Worm (Caenorhabditis elegans): ENCODE results near the gene fbxl-4.
A peak's percentile ranks its signal among the peaks of the same experiment; 100 is the strongest.

The fbxl-4 gene

ce11 chrX:6641509-6641908 is 52.9 kb downstream of the fbxl-4 start:
- TF ChIP-seq ceh-79 (tag; optimal IDR thresholded peaks at IDR 0.05) (no peak), nhr-80 (tag; optimal IDR thresholded peaks at IDR 0.05) (peak; percentile 33)

DNA sequence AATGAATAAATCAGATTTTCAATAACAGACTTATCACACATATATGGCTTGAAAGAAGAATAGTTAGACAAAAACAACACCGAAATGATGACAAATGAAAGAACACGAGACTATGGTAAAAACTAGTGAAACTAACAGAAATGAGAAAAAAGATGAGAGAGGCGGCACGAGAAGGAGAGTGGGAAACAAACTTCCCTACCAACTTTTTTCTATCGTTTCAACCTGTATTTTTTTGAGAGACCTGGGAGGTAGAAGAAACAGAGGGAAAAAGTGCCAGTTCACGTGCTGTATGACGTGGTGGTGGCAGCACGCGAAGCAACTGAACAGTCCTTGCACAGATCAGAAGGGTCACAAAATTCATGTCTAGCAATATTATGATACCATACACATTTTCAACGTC is 54.2 kb downstream of the fbxl-4 start:
- TF ChIP-seq B0019.2 (GFP tag; conservative IDR thresholded peaks at IDR 0.05) (no peak), nhr-120 (GFP tag; IDR thresholded peaks at IDR 0.05) (no peak), chd-7 (tag; optimal IDR thresholded peaks at IDR 0.05) (no peak), attf-5 (GFP tag; optimal IDR thresholded peaks at IDR 0.05) (peak; percentile 37), snpc-3.4 (tag; optimal IDR thresholded peaks at IDR 0.05) (no peak), let-526 (GFP tag; IDR thresholded peaks at IDR 0.05) (no peak), K12H6.12 (tag; optimal IDR thresholded peaks at IDR 0.05) (no peak), repo-1 (tag; optimal IDR thresholded peaks at IDR 0.05) (no peak), hsf-1 (GFP tag; IDR thresholded peaks at IDR 0.05) (no peak), gei-17 (GFP tag; optimal IDR thresholded peaks at IDR 0.05) (no peak), mes-4 (tag; optimal IDR thresholded peaks at IDR 0.05) (no peak), ama-1 (optimal IDR thresholded peaks at IDR 0.05) (no peak), ama-1 (GFP tag; optimal IDR thresholded peaks at IDR 0.05) (no peak), unc-62 (GFP tag; optimal IDR thresholded peaks at IDR 0.05) (no peak), Y56A3A.18 (GFP tag; IDR thresholded peaks at IDR 0.05) (no peak), ceh-27 (GFP tag; optimal IDR thresholded peaks at IDR 0.05) (no peak), ztf-28 (GFP tag; IDR thresholded peaks at IDR 0.05) (no peak), dox-1 (GFP tag; IDR thresholded peaks at IDR 0.05) (no peak), let-607 (tag; optimal IDR thresholded peaks at IDR 0.05) (no peak), hmg-1.2 (GFP tag; IDR thresholded peaks at IDR 0.05) (no peak), F57A8.1 (GFP tag; optimal IDR thresholded peaks at IDR 0.05) (no peak), hlh-12 (tag; optimal IDR thresholded peaks at IDR 0.05) (no peak), lin-26 (GFP tag; IDR thresholded peaks at IDR 0.05) (0 out of 2 replicates have a peak, but pooled peaks have one; percentile 31), B0261.1 (tag; optimal IDR thresholded peaks at IDR 0.05) (no peak), mel-28 (tag; optimal IDR thresholded peaks at IDR 0.05; ENCODE audit: borderline replicate concordance) (no peak), ceh-79 (tag; optimal IDR thresholded peaks at IDR 0.05) (no peak), mcd-1 (GFP tag; IDR thresholded peaks at IDR 0.05) (no peak), nhr-179 (tag; optimal IDR thresholded peaks at IDR 0.05) (no peak), hlh-26 (GFP tag; conservative IDR thresholded peaks at IDR 0.05) (no peak), nhr-27 (tag; optimal IDR thresholded peaks at IDR 0.05) (no peak), ztf-3 (GFP tag; optimal IDR thresholded peaks at IDR 0.05) (no peak), mxl-1 (tag; optimal IDR thresholded peaks at IDR 0.05) (no peak), egl-44 (GFP tag; IDR thresholded peaks at IDR 0.05) (no peak), zim-3 (tag; optimal IDR thresholded peaks at IDR 0.05) (no peak), Y53F4B.3 (GFP tag; IDR thresholded peaks at IDR 0.05) (no peak), athp-1 (tag; optimal IDR thresholded peaks at IDR 0.05) (no peak), Y67H2A.10 (GFP tag; conservative IDR thresholded peaks at IDR 0.05) (no peak), madf-10 (tag; optimal IDR thresholded peaks at IDR 0.05) (no peak), nfya-1 (tag; optimal IDR thresholded peaks at IDR 0.05; ENCODE audit: borderline replicate concordance, insufficient read depth) (no peak), cebp-1 (GFP tag; IDR thresholded peaks at IDR 0.05) (0 out of 2 replicates have a peak, but pooled peaks have one; percentile 41), cebp-1 (tag; optimal IDR thresholded peaks at IDR 0.05) (peak; percentile 67), nfya-2 (GFP tag; IDR thresholded peaks at IDR 0.05) (0 out of 2 replicates have a peak, but pooled peaks have one; percentile 6), rcor-1 (GFP tag; IDR thresholded peaks at IDR 0.05) (no peak), lsl-1 (GFP tag; optimal IDR thresholded peaks at IDR 0.05) (no peak), ceh-100 (GFP tag; IDR thresholded peaks at IDR 0.05) (no peak), aptf-2 (GFP tag; conservative IDR thresholded peaks at IDR 0.05) (no peak), xnd-1 (tag; optimal IDR thresholded peaks at IDR 0.05) (no peak)

Measured in whole organism, young adult.